Fruit fly (Drosophila melanogaster): ENCODE measurements around the gene CG32856.

dm6 chr3R:15930050-15930449 lies 35.1 kb downstream of the CG32856 start:
- TF ChIP-seq psq (GFP tag; optimal IDR thresholded peaks at IDR 0.05) (no peak), Dfd (GFP tag; optimal IDR thresholded peaks at IDR 0.05) (no peak), ey (GFP tag; optimal IDR thresholded peaks at IDR 0.05) (no peak), woc (GFP tag; optimal IDR thresholded peaks at IDR 0.05) (no peak), Myc (optimal IDR thresholded peaks at IDR 0.05) (no peak), pan (optimal IDR thresholded peaks at IDR 0.05) (no peak)

Data from whole organism, wandering third instar larva.